Fruit fly (Drosophila melanogaster) whole organism, embryonic: Measurements from ENCODE around the gene Mgat4a.
A peak's percentile ranks its signal among the peaks of the same experiment; 100 is the strongest.

ENCODE experiments used
- Aef1 ChIP-seq: fragments of 200-800 bp; sonication (Bioruptor generic); IDR thresholded peaks from 3 replicates; pipeline ENCODE4 v1.3.6; 2022; ENCODE audit warnings: missing biosample characterization, missing genetic modification characterization
- Asciz ChIP-seq: fragments of 200-800 bp; sonication (Bioruptor generic); optimal IDR thresholded peaks from 2 replicates; lab custom pipeline; 2017; ENCODE audit warnings: missing biosample characterization, mild to moderate bottlenecking, missing genetic modification characterization, missing genetic modification reagents
- CG10565 ChIP-seq: fragments of 200-800 bp; sonication (Bioruptor generic); optimal IDR thresholded peaks from 3 replicates; lab custom pipeline; 2016; ENCODE audit warnings: missing biosample characterization, mild to moderate bottlenecking, missing genetic modification characterization
- CG11398 ChIP-seq: fragments of 200-800 bp; sonication (Bioruptor generic); optimal IDR thresholded peaks from 2 replicates; lab custom pipeline; 2016; ENCODE audit warnings: missing biosample characterization, missing genetic modification characterization
- CG12219 ChIP-seq: fragments of 200-800 bp; sonication (Bioruptor generic); optimal IDR thresholded peaks from 3 replicates; lab custom pipeline; 2018; ENCODE audit warnings: missing biosample characterization, mild to moderate bottlenecking, missing genetic modification characterization
- CG12236 ChIP-seq: fragments of 200-800 bp; sonication (Bioruptor generic); optimal IDR thresholded peaks from 2 replicates; lab custom pipeline; 2016; ENCODE audit warnings: missing biosample characterization, missing genetic modification characterization
- CG13775 ChIP-seq: fragments of 200-800 bp; sonication (Bioruptor generic); optimal IDR thresholded peaks from 3 replicates; lab custom pipeline; 2017; ENCODE audit warnings: missing biosample characterization, mild to moderate bottlenecking, missing genetic modification characterization
- CG14860 ChIP-seq: fragments of 200-800 bp; sonication (Bioruptor generic); IDR thresholded peaks from 3 replicates; pipeline ENCODE4 v1.3.6; 2022; ENCODE audit warnings: missing biosample characterization, missing genetic modification characterization; ENCODE audit not compliant: partially characterized antibody
- CG15011 ChIP-seq: fragments of 200-800 bp; sonication (Bioruptor generic); optimal IDR thresholded peaks from 3 replicates; lab custom pipeline; 2018; ENCODE audit warnings: missing biosample characterization, mild to moderate bottlenecking, missing genetic modification characterization
- CG15696 ChIP-seq: fragments of 200-800 bp; sonication (Bioruptor generic); optimal IDR thresholded peaks from 2 replicates; lab custom pipeline; 2019; ENCODE audit warnings: missing biosample characterization, mild to moderate bottlenecking, missing genetic modification characterization, moderate library complexity
- CG1647 ChIP-seq: fragments of 200-800 bp; sonication (Bioruptor generic); optimal IDR thresholded peaks from 3 replicates; lab custom pipeline; 2016; ENCODE audit warnings: missing biosample characterization, missing genetic modification characterization
- CG17186 ChIP-seq: fragments of 200-800 bp; sonication (Bioruptor generic); optimal IDR thresholded peaks from 3 replicates; lab custom pipeline; 2017; ENCODE audit warnings: missing biosample characterization, missing genetic modification reagents, missing genetic modification characterization
- CG1792 ChIP-seq: fragments of 200-800 bp; sonication (Bioruptor generic); optimal IDR thresholded peaks from 2 replicates; lab custom pipeline; 2016; ENCODE audit warnings: missing biosample characterization, missing genetic modification characterization
- CG18599 ChIP-seq: fragments of 200-800 bp; sonication (Bioruptor generic); optimal IDR thresholded peaks from 3 replicates; lab custom pipeline; 2017; ENCODE audit warnings: missing biosample characterization, missing genetic modification characterization, mild to moderate bottlenecking, moderate library complexity, missing genetic modification reagents
- CG3065 ChIP-seq: fragments of 200-800 bp; sonication (Bioruptor generic); optimal IDR thresholded peaks from 2 replicates; lab custom pipeline; 2016; ENCODE audit warnings: missing biosample characterization, missing genetic modification characterization
- CG32532 ChIP-seq: fragments of 200-800 bp; sonication (Bioruptor generic); IDR thresholded peaks from 2 replicates; pipeline ENCODE4 v1.3.6; 2022; ENCODE audit warnings: missing biosample characterization, missing genetic modification characterization
- CG4282 ChIP-seq: fragments of 200-800 bp; sonication (Bioruptor generic); optimal IDR thresholded peaks from 2 replicates; lab custom pipeline; 2016; ENCODE audit warnings: missing biosample characterization, missing genetic modification characterization
- CG7963 ChIP-seq: fragments of 200-800 bp; sonication (Bioruptor generic); IDR thresholded peaks from 3 replicates; pipeline ENCODE4 v1.3.6; 2022; ENCODE audit warnings: missing biosample characterization, missing genetic modification characterization; ENCODE audit not compliant: partially characterized antibody
- CG8359 ChIP-seq: fragments of 200-800 bp; sonication (Bioruptor generic); optimal IDR thresholded peaks from 2 replicates; lab custom pipeline; 2017; ENCODE audit warnings: missing biosample characterization, mild to moderate bottlenecking, missing genetic modification characterization, borderline replicate concordance
- CG9437 ChIP-seq: fragments of 200-800 bp; sonication (Bioruptor generic); optimal IDR thresholded peaks from 2 replicates; lab custom pipeline; 2018; ENCODE audit warnings: missing biosample characterization, mild to moderate bottlenecking, missing genetic modification characterization
- D19B ChIP-seq: fragments of 200-800 bp; sonication (Bioruptor generic); optimal IDR thresholded peaks from 2 replicates; lab custom pipeline; 2017; ENCODE audit warnings: missing biosample characterization, mild to moderate bottlenecking, missing genetic modification characterization
- Doc2 ChIP-seq: fragments of 200-800 bp; sonication (Bioruptor generic); IDR thresholded peaks from 2 replicates; pipeline ENCODE4 v1.3.6; 2022; ENCODE audit warnings: missing biosample characterization, missing genetic modification characterization
- Dref ChIP-seq: fragments of 200-800 bp; sonication (Bioruptor generic); IDR thresholded peaks from 2 replicates; pipeline ENCODE4 v1.3.6; 2022; ENCODE audit warnings: missing biosample characterization, missing genetic modification characterization
- Fer3 ChIP-seq: fragments of 200-800 bp; sonication (Bioruptor generic); optimal IDR thresholded peaks from 2 replicates; lab custom pipeline; 2018; ENCODE audit warnings: missing biosample characterization, mild to moderate bottlenecking, missing genetic modification characterization, moderate library complexity
- HLH3B ChIP-seq: fragments of 200-800 bp; sonication (Bioruptor generic); IDR thresholded peaks from 2 replicates; pipeline ENCODE4 v1.3.6; 2022; ENCODE audit warnings: missing biosample characterization, missing genetic modification characterization
- Hey ChIP-seq: fragments of 200-800 bp; sonication (Bioruptor generic); optimal IDR thresholded peaks from 3 replicates; lab custom pipeline; 2018; ENCODE audit warnings: missing biosample characterization, mild to moderate bottlenecking, missing genetic modification characterization
- Jarid2 ChIP-seq: fragments of 200-800 bp; sonication (Bioruptor generic); optimal IDR thresholded peaks from 3 replicates; lab custom pipeline; 2017; ENCODE audit warnings: mild to moderate bottlenecking, missing biosample characterization, missing genetic modification reagents, missing genetic modification characterization
- Lpt ChIP-seq: fragments of >200 bp; optimal IDR thresholded peaks from 2 replicates; lab custom pipeline; 2018; ENCODE audit warnings: missing biosample characterization, missing genetic modification characterization
- MTF-1 ChIP-seq: fragments of 200-800 bp; sonication (Bioruptor generic); optimal IDR thresholded peaks from 2 replicates; lab custom pipeline; 2018; ENCODE audit warnings: missing biosample characterization, mild to moderate bottlenecking, missing genetic modification characterization, borderline replicate concordance
- Myb ChIP-seq: fragments of 200-800 bp; sonication (Bioruptor generic); optimal IDR thresholded peaks from 2 replicates; lab custom pipeline; 2016; ENCODE audit warnings: missing biosample characterization, missing genetic modification characterization
- NC2β ChIP-seq: fragments of 200-800 bp; sonication (Bioruptor generic); optimal IDR thresholded peaks from 2 replicates; lab custom pipeline; 2016; ENCODE audit warnings: missing biosample characterization, missing genetic modification characterization
- Ptx1 ChIP-seq: fragments of 200-800 bp; sonication (Bioruptor generic); IDR thresholded peaks from 2 replicates; pipeline ENCODE4 v1.3.6; 2022; ENCODE audit warnings: missing biosample characterization, missing genetic modification characterization
- Ravus ChIP-seq: fragments of 200-800 bp; sonication (Bioruptor generic); IDR thresholded peaks from 2 replicates; pipeline ENCODE4 v1.3.6; 2022; ENCODE audit warnings: missing biosample characterization, missing genetic modification characterization
- Sox100B ChIP-seq: fragments of 200-800 bp; sonication (Bioruptor generic); optimal IDR thresholded peaks from 3 replicates; lab custom pipeline; 2018; ENCODE audit warnings: missing biosample characterization, mild to moderate bottlenecking, missing genetic modification characterization
- Xbp1 ChIP-seq: fragments of 200-800 bp; sonication (Bioruptor generic); optimal IDR thresholded peaks from 3 replicates; lab custom pipeline; 2016; ENCODE audit warnings: missing biosample characterization, mild to moderate bottlenecking, missing genetic modification characterization
- Xrp1 ChIP-seq: fragments of 200-800 bp; sonication (Bioruptor generic); IDR thresholded peaks from 2 replicates; pipeline ENCODE4 v1.3.6; 2022; ENCODE audit warnings: missing biosample characterization, missing genetic modification characterization
- chm ChIP-seq: fragments of 200-800 bp; sonication (Bioruptor generic); IDR thresholded peaks from 2 replicates; pipeline ENCODE4 v1.3.6; 2022; ENCODE audit warnings: missing biosample characterization, missing genetic modification characterization
- kah ChIP-seq: fragments of 200-800 bp; sonication (Bioruptor generic); optimal IDR thresholded peaks from 2 replicates; lab custom pipeline; 2018; ENCODE audit warnings: missing biosample characterization, mild to moderate bottlenecking, missing genetic modification characterization
- kay ChIP-seq: fragments of 200-800 bp; sonication (Bioruptor generic); optimal IDR thresholded peaks from 2 replicates; lab custom pipeline; 2016; ENCODE audit warnings: missing biosample characterization, missing genetic modification characterization
- mld ChIP-seq: fragments of 200-800 bp; sonication (Bioruptor generic); IDR thresholded peaks from 3 replicates; pipeline ENCODE4 v1.3.6; 2022; ENCODE audit warnings: missing biosample characterization, missing genetic modification characterization; ENCODE audit not compliant: partially characterized antibody
- p53 ChIP-seq: fragments of 200-800 bp; sonication (Bioruptor generic); optimal IDR thresholded peaks from 2 replicates; lab custom pipeline; 2016; ENCODE audit warnings: missing biosample characterization, missing genetic modification characterization
- ro ChIP-seq: fragments of 200-800 bp; sonication (Bioruptor generic); IDR thresholded peaks from 2 replicates; pipeline ENCODE4 v1.3.6; 2022; ENCODE audit warnings: missing biosample characterization, missing genetic modification characterization
- schlank ChIP-seq: fragments of 200-800 bp; sonication (Bioruptor generic); optimal IDR thresholded peaks from 2 replicates; lab custom pipeline; 2018; ENCODE audit warnings: missing biosample characterization, mild to moderate bottlenecking, missing genetic modification characterization
- sens ChIP-seq: fragments of 200-800 bp; sonication (Bioruptor generic); peaks from one replicate; lab custom pipeline; 2016; ENCODE audit warnings: missing biosample characterization, missing genetic modification characterization
- sens-2 ChIP-seq: fragments of 200-800 bp; sonication (Bioruptor generic); IDR thresholded peaks from 2 replicates; pipeline ENCODE4 v1.3.6; 2022; ENCODE audit warnings: missing biosample characterization, missing genetic modification characterization
- slbo ChIP-seq: fragments of 200-800 bp; sonication (Bioruptor generic); IDR thresholded peaks from 2 replicates; pipeline ENCODE4 v1.3.6; 2022; ENCODE audit warnings: missing biosample characterization, missing genetic modification characterization
- sob ChIP-seq: fragments of 200-800 bp; sonication (Bioruptor generic); IDR thresholded peaks from 2 replicates; pipeline ENCODE4 v1.3.6; 2022; ENCODE audit warnings: missing biosample characterization, missing genetic modification characterization
- ssp ChIP-seq: fragments of 200-800 bp; sonication (Bioruptor generic); IDR thresholded peaks from 2 replicates; pipeline ENCODE4 v1.3.6; 2022; ENCODE audit warnings: missing biosample characterization, missing genetic modification characterization
- toy ChIP-seq: fragments of 200-800 bp; sonication (Bioruptor generic); IDR thresholded peaks from 2 replicates; pipeline ENCODE4 v1.3.6; 2022; ENCODE audit warnings: missing biosample characterization, missing genetic modification characterization
- trem ChIP-seq: fragments of 200-800 bp; optimal IDR thresholded peaks from 3 replicates; lab custom pipeline; 2019; ENCODE audit warnings: missing biosample characterization, mild to moderate bottlenecking, missing genetic modification characterization, moderate library complexity

Mgat4a gene

dm6 chr3L:14759984-14760626 lies 1.7 kb upstream of the Mgat4a start (continued):
- TF ChIP-seq ssp (GFP tag; lab: Robert Waterston, UW) (0 out of 2 replicates have a peak, but pooled peaks have one; percentile 34), kay (GFP tag; lab: Kevin White, UChicago) (peak; percentile 59), CG18599 (peak; percentile 66), CG1792 (GFP tag; lab: Kevin White, UChicago) (peak; percentile 51), CG12219 (peak; percentile 48), CG9437 (GFP tag; lab: Kevin White, UChicago) (peak; percentile 44), CG7963 (GFP tag; lab: Robert Waterston, UW) (no peak), CG15011 (GFP tag; lab: Kevin White, UChicago) (peak; percentile 50), Hey (tag; lab: Kevin White, UChicago) (no peak), mld (GFP tag; lab: Robert Waterston, UW) (0 out of 3 replicates have a peak, but pooled peaks have one; percentile 55), CG8359 (peak; percentile 34), CG13775 (GFP tag; lab: Kevin White, UChicago) (peak; percentile 57), Sox100B (GFP tag; lab: Kevin White, UChicago) (peak; percentile 57), CG1647 (GFP tag; lab: Kevin White, UChicago) (peak; percentile 39), sens (GFP tag; lab: Kevin White, UChicago) (peak; percentile 96), sens-2 (GFP tag; lab: Robert Waterston, UW) (no peak), Jarid2 (GFP tag; lab: Kevin White, UChicago) (no peak), sob (GFP tag; lab: Robert Waterston, UW) (peak; percentile 50; the same call in 1 of the 2 replicates), Xbp1 (peak; percentile 80), Myb (GFP tag; lab: Kevin White, UChicago) (peak; percentile 34), ro (GFP tag; lab: Robert Waterston, UW) (no peak), CG14860 (GFP tag; lab: Robert Waterston, UW) (no peak), NC2β (GFP tag; lab: Kevin White, UChicago) (peak; percentile 53), HLH3B (GFP tag; lab: Robert Waterston, UW) (peak; percentile 65), CG11398 (GFP tag; lab: Kevin White, UChicago) (no peak), kah (GFP tag; lab: Kevin White, UChicago) (peak; percentile 25), Aef1 (GFP tag; lab: Robert Waterston, UW) (0 out of 3 replicates have a peak, but pooled peaks have one; percentile 34), trem (tag; lab: Kevin White, UChicago) (peak; percentile 7), MTF-1 (GFP tag; lab: Kevin White, UChicago) (peak; percentile 21), Ravus (GFP tag; lab: Robert Waterston, UW) (no peak), Lpt (no peak), CG10565 (GFP tag; lab: Kevin White, UChicago) (no peak), CG12236 (GFP tag; lab: Kevin White, UChicago) (peak; percentile 22), Xrp1 (peak; percentile 78), Ptx1 (GFP tag; lab: Robert Waterston, UW) (peak; percentile 76), p53 (GFP tag; lab: Kevin White, UChicago) (no peak), CG3065 (GFP tag; lab: Kevin White, UChicago) (no peak), CG4282 (GFP tag; lab: Kevin White, UChicago) (peak; percentile 29), chm (GFP tag; lab: Robert Waterston, UW) (peak; percentile 6; the same call in 1 of the 2 replicates), toy (no peak), schlank (peak; percentile 33), D19B (GFP tag; lab: Kevin White, UChicago) (peak; percentile 1), Doc2 (GFP tag; lab: Robert Waterston, UW) (no peak), CG15696 (tag; lab: Kevin White, UChicago) (peak; percentile 22), slbo (GFP tag; lab: Robert Waterston, UW) (peak; percentile 76), CG17186 (GFP tag; lab: Kevin White, UChicago) (no peak), Asciz (GFP tag; lab: Kevin White, UChicago) (peak; percentile 66), Fer3 (tag; lab: Kevin White, UChicago) (peak; percentile 71), Dref (GFP tag; lab: Robert Waterston, UW) (no peak), CG32532 (peak; percentile 66; the same call in 1 of the 2 replicates)
